Worm (Caenorhabditis elegans) whole organism, L1 larva: ENCODE measurements around the gene mdt-1.2.
A peak's percentile ranks its signal among the peaks of the same experiment; 100 is the strongest.

ENCODE experiments used
- C04F5.9 ChIP-seq: sonication (generic microtip); optimal IDR thresholded peaks from 2 replicates; lab custom pipeline; 2016; ENCODE audit warnings: missing genetic modification characterization, missing compliant biosample characterization
- C16A3.4 ChIP-seq: fragments of 150-350 bp; optimal IDR thresholded peaks from 2 replicates; lab custom pipeline; 2014; ENCODE audit warnings: missing biosample characterization, missing genetic modification characterization
- Y116A8C.19 ChIP-seq: sonication (generic microtip); optimal IDR thresholded peaks from 2 replicates; lab custom pipeline; 2016; ENCODE audit warnings: missing compliant biosample characterization, missing genetic modification characterization, borderline replicate concordance
- alr-1 ChIP-seq: fragments of 200-800 bp; sonication (Bioruptor generic); optimal IDR thresholded peaks from 2 replicates; lab custom pipeline; 2018; ENCODE audit warnings: borderline replicate concordance, mild to moderate bottlenecking, missing genetic modification characterization, missing compliant biosample characterization
- aly-2 ChIP-seq: fragments of 150-350 bp; optimal IDR thresholded peaks from 2 replicates; lab custom pipeline; 2014; ENCODE audit warnings: missing biosample characterization, missing genetic modification characterization
- blmp-1 ChIP-seq: fragments of 150-350 bp; optimal IDR thresholded peaks from 2 replicates; lab custom pipeline; 2014; ENCODE audit warnings: missing biosample characterization, missing genetic modification characterization
- ceh-82 ChIP-seq, 3 experiments: fragments of 150-350 bp in 1 of 3; sonication (generic microtip) in 2 of 3; optimal IDR thresholded peaks; 2 replicates each; lab custom pipeline; 2014 to 2017; ENCODE audit warnings: missing biosample characterization in 3 of 3, missing genetic modification characterization in 3 of 3
- ceh-88 ChIP-seq: fragments of 200-800 bp; sonication (Bioruptor generic); IDR thresholded peaks from 2 replicates; pipeline ENCODE4 v1.3.6; 2022; ENCODE audit warnings: missing genetic modification characterization, missing compliant biosample characterization
- ceh-90 ChIP-seq: sonication (generic microtip); optimal IDR thresholded peaks from 2 replicates; lab custom pipeline; 2016; ENCODE audit warnings: missing genetic modification characterization, missing compliant biosample characterization
- ces-1 ChIP-seq: fragments of 150-350 bp; optimal IDR thresholded peaks from 2 replicates; lab custom pipeline; 2014; ENCODE audit warnings: missing biosample characterization, missing genetic modification reagents, missing genetic modification characterization
- dsc-1 ChIP-seq: sonication (generic microtip); optimal IDR thresholded peaks from 2 replicates; lab custom pipeline; 2016; ENCODE audit warnings: mild to moderate bottlenecking, missing genetic modification characterization, missing compliant biosample characterization
- efl-1 ChIP-seq, 4 experiments: fragments of 150-350 bp; optimal IDR thresholded peaks in 3 of 4; peaks in 1 of 4; 1 replicate in 1 of 4; 2 replicates in 3 of 4; lab custom pipeline; 2014; ENCODE audit warnings: missing biosample characterization in 2 of 4, missing genetic modification characterization in 2 of 4, missing genetic modification reagents in 2 of 4
- elt-2 ChIP-seq: sonication (generic microtip); optimal IDR thresholded peaks from 2 replicates; lab custom pipeline; 2016; ENCODE audit warnings: missing genetic modification characterization, mild to moderate bottlenecking, inconsistent platforms, missing compliant biosample characterization, missing genetic modification reagents
- fkh-4 ChIP-seq: sonication (generic microtip); optimal IDR thresholded peaks from 2 replicates; lab custom pipeline; 2016; ENCODE audit warnings: missing compliant biosample characterization, missing genetic modification characterization, borderline replicate concordance
- fos-1 ChIP-seq: fragments of 150-350 bp; optimal IDR thresholded peaks from 2 replicates; lab custom pipeline; 2014; ENCODE audit warnings: missing biosample characterization, missing genetic modification characterization
- grh-1 ChIP-seq: fragments of 200-800 bp; sonication (Bioruptor generic); IDR thresholded peaks from 2 replicates; pipeline ENCODE4 v1.3.6; 2022; ENCODE audit warnings: missing genetic modification reagents, missing genetic modification characterization, missing compliant biosample characterization
- hlh-17 ChIP-seq: fragments of 200-800 bp; sonication (Bioruptor generic); optimal IDR thresholded peaks from 2 replicates; lab custom pipeline; 2018; ENCODE audit warnings: missing genetic modification characterization, mild to moderate bottlenecking, missing compliant biosample characterization, moderate library complexity, borderline replicate concordance
- irx-1 ChIP-seq: sonication (generic microtip); optimal IDR thresholded peaks from 2 replicates; lab custom pipeline; 2016; ENCODE audit warnings: missing genetic modification characterization, missing compliant biosample characterization
- jun-1 ChIP-seq: fragments of 150-350 bp; optimal IDR thresholded peaks from 2 replicates; lab custom pipeline; 2014; ENCODE audit warnings: missing biosample characterization, missing genetic modification reagents, missing genetic modification characterization
- lin-14 ChIP-seq: fragments of 200-800 bp; sonication (Bioruptor generic); optimal IDR thresholded peaks from 2 replicates; lab custom pipeline; 2018; ENCODE audit warnings: mild to moderate bottlenecking, missing genetic modification characterization, moderate library complexity, missing compliant biosample characterization
- lin-15B ChIP-seq: fragments of 150-350 bp; sonication (generic microtip); optimal IDR thresholded peaks from 3 replicates; lab custom pipeline; 2014; ENCODE audit warnings: missing biosample characterization, missing genetic modification characterization
- lin-35 ChIP-seq, 2 experiments: fragments of 150-350 bp; optimal IDR thresholded peaks; 2 replicates each; lab custom pipeline; 2014; ENCODE audit warnings: missing biosample characterization in 2 of 2, missing genetic modification characterization in 2 of 2, missing genetic modification reagents in 2 of 2
- lir-3 ChIP-seq: sonication (generic microtip); optimal IDR thresholded peaks from 2 replicates; lab custom pipeline; 2016; ENCODE audit warnings: mild to moderate bottlenecking, missing genetic modification characterization, moderate library complexity, missing compliant biosample characterization; ENCODE audit not compliant: poor library complexity
- lsy-2 ChIP-seq, 2 experiments: fragments of 150-350 bp; optimal IDR thresholded peaks; 2 replicates each; lab custom pipeline; 2014; ENCODE audit warnings: missing biosample characterization in 2 of 2, missing genetic modification characterization in 2 of 2
- nhr-11 ChIP-seq: fragments of 150-350 bp; optimal IDR thresholded peaks from 2 replicates; lab custom pipeline; 2014; ENCODE audit warnings: missing biosample characterization, missing genetic modification characterization
- nhr-12 ChIP-seq: sonication (generic microtip); optimal IDR thresholded peaks from 2 replicates; lab custom pipeline; 2017; ENCODE audit warnings: missing biosample characterization, missing genetic modification characterization
- nhr-237 ChIP-seq: fragments of 150-350 bp; optimal IDR thresholded peaks from 2 replicates; lab custom pipeline; 2014; ENCODE audit warnings: missing biosample characterization, missing genetic modification characterization
- nhr-71 ChIP-seq: sonication (generic microtip); optimal IDR thresholded peaks from 2 replicates; lab custom pipeline; 2016; ENCODE audit warnings: mild to moderate bottlenecking, missing genetic modification characterization, moderate library complexity, missing compliant biosample characterization
- nhr-85 ChIP-seq: sonication (generic microtip); peaks from one replicate; lab custom pipeline; 2016; ENCODE audit warnings: missing genetic modification characterization, inconsistent platforms, missing compliant biosample characterization
- nhr-90 ChIP-seq: sonication (generic microtip); optimal IDR thresholded peaks from 2 replicates; lab custom pipeline; 2016; ENCODE audit warnings: mild to moderate bottlenecking, missing genetic modification characterization, missing compliant biosample characterization; ENCODE audit not compliant: poor library complexity
- pag-3 ChIP-seq: sonication (generic microtip); optimal IDR thresholded peaks from 2 replicates; lab custom pipeline; 2017; ENCODE audit warnings: missing genetic modification characterization, mild to moderate bottlenecking, missing compliant biosample characterization, antibody characterized with exemption, borderline replicate concordance; ENCODE audit not compliant: insufficient read depth
- pax-3 ChIP-seq: fragments of 200-800 bp; sonication (Bioruptor generic); optimal IDR thresholded peaks from 2 replicates; lab custom pipeline; 2018; ENCODE audit warnings: mild to moderate bottlenecking, missing genetic modification characterization, moderate library complexity, missing compliant biosample characterization
- pqm-1 ChIP-seq: sonication (generic microtip); optimal IDR thresholded peaks from 3 replicates; lab custom pipeline; 2017; ENCODE audit warnings: missing biosample characterization, missing genetic modification characterization
- rnt-1 ChIP-seq: sonication (generic microtip); optimal IDR thresholded peaks from 2 replicates; lab custom pipeline; 2016; ENCODE audit warnings: mild to moderate bottlenecking, missing genetic modification characterization, moderate library complexity, missing compliant biosample characterization
- snpc-4 ChIP-seq: fragments of 150-350 bp; optimal IDR thresholded peaks from 2 replicates; lab custom pipeline; 2014; ENCODE audit warnings: missing biosample characterization, missing genetic modification characterization
- sox-4 ChIP-seq: sonication (generic microtip); optimal IDR thresholded peaks from 2 replicates; lab custom pipeline; 2016; ENCODE audit warnings: missing genetic modification characterization, missing compliant biosample characterization
- tbx-2 ChIP-seq: sonication (generic microtip); optimal IDR thresholded peaks from 2 replicates; lab custom pipeline; 2016; ENCODE audit warnings: missing genetic modification characterization, missing compliant biosample characterization
- tlp-1 ChIP-seq: fragments of 150-350 bp; optimal IDR thresholded peaks from 2 replicates; lab custom pipeline; 2014; ENCODE audit warnings: missing biosample characterization, missing genetic modification characterization
- unc-30 ChIP-seq: sonication (generic microtip); optimal IDR thresholded peaks from 2 replicates; lab custom pipeline; 2017; ENCODE audit warnings: missing biosample characterization, missing genetic modification characterization
- unc-98 ChIP-seq: fragments of 200-800 bp; sonication (Bioruptor generic); IDR thresholded peaks from 2 replicates; pipeline ENCODE4 v1.3.6; 2022; ENCODE audit warnings: missing genetic modification characterization, missing compliant biosample characterization
- xbp-1 ChIP-seq: sonication (generic microtip); optimal IDR thresholded peaks from 2 replicates; lab custom pipeline; 2016; ENCODE audit warnings: missing genetic modification characterization, missing compliant biosample characterization
- ztf-11 ChIP-seq, 2 experiments: sonication (generic microtip); optimal IDR thresholded peaks; 2 replicates each; lab custom pipeline; 2016 to 2017; ENCODE audit warnings: missing genetic modification characterization in 2 of 2, missing biosample characterization in 1 of 2, missing compliant biosample characterization in 1 of 2
- ztf-4 ChIP-seq: fragments of 150-350 bp; optimal IDR thresholded peaks from 2 replicates; lab custom pipeline; 2014; ENCODE audit warnings: missing biosample characterization, missing genetic modification characterization

mdt-1.2 gene

ce11 chrX:17140447-17140846 lies 10.9 kb upstream of the mdt-1.2 start:
- no peak for TF ChIP-seq ceh-82 (tag; optimal IDR thresholded peaks at IDR 0.05; lab: Kevin White, UChicago)
- no peak for TF ChIP-seq lin-15B (tag; lab: Kevin White, UChicago)
- no peak for TF ChIP-seq hlh-17 (GFP tag; lab: Kevin White, UChicago)
- TF ChIP-seq ceh-88 (GFP tag; lab: Robert Waterston, UW), result no peak
- TF ChIP-seq lir-3 (tag; lab: Kevin White, UChicago), result no peak
- peak; percentile 20 for TF ChIP-seq nhr-71 (tag; lab: Kevin White, UChicago)
- TF ChIP-seq rnt-1, result no peak
- no peak for TF ChIP-seq lsy-2 (tag; optimal IDR thresholded peaks at IDR 0.05; lab: Kevin White, UChicago)
- TF ChIP-seq nhr-90 (tag; lab: Kevin White, UChicago), result peak; percentile 3
- TF ChIP-seq tlp-1 (tag; lab: Kevin White, UChicago), result peak; percentile 20
- TF ChIP-seq elt-2 (tag; lab: Kevin White, UChicago), result peak; percentile 74
- TF ChIP-seq snpc-4 (tag; lab: Kevin White, UChicago), result no peak
- TF ChIP-seq ztf-4 (tag; lab: Kevin White, UChicago), result no peak
- peak; percentile 34 for TF ChIP-seq pqm-1 (tag; lab: Kevin White, UChicago)
- no peak for TF ChIP-seq grh-1
- no peak for TF ChIP-seq ztf-11 (tag; optimal IDR thresholded peaks at IDR 0.05; lab: Kevin White, UChicago)
- no peak for TF ChIP-seq tbx-2
- TF ChIP-seq pag-3, result no peak
- no peak for TF ChIP-seq nhr-12 (tag; lab: Kevin White, UChicago)
- no peak for TF ChIP-seq pax-3 (tag; lab: Kevin White, UChicago)
- no peak for TF ChIP-seq ces-1 (GFP tag; lab: Kevin White, UChicago)
- no peak for TF ChIP-seq nhr-11 (tag; lab: Kevin White, UChicago)

ce11 chrX:17146545-17146944 lies 4.8 kb upstream of the mdt-1.2 start:
- TF ChIP-seq elt-2 (tag; lab: Kevin White, UChicago), result peak; percentile 70
- no peak for TF ChIP-seq dsc-1
- TF ChIP-seq aly-2, result no peak
- no peak for TF ChIP-seq tbx-2
- no peak for TF ChIP-seq nhr-237
- no peak for TF ChIP-seq irx-1 (tag; lab: Kevin White, UChicago)
- no peak for TF ChIP-seq lir-3 (tag; lab: Kevin White, UChicago)
- no peak for TF ChIP-seq blmp-1 (tag; lab: Kevin White, UChicago)
- peak; percentile 72 for TF ChIP-seq pax-3 (tag; lab: Kevin White, UChicago)
- TF ChIP-seq lin-35 (GFP tag; optimal IDR thresholded peaks at IDR 0.05; lab: Kevin White, UChicago), result no peak
- TF ChIP-seq jun-1 (tag; lab: Kevin White, UChicago), result peak; percentile 21
- no peak for TF ChIP-seq grh-1
- TF ChIP-seq efl-1 (optimal IDR thresholded peaks at IDR 0.05; lab: Kevin White, UChicago), result no peak
- peak in 1 of 2 experiments; percentile 5 for TF ChIP-seq efl-1 (GFP tag; optimal IDR thresholded peaks at IDR 0.05 in 1 of 2; lab: Kevin White, UChicago)

- peak; percentile 36 for TF ChIP-seq lin-14 (GFP tag; lab: Kevin White, UChicago)
- TF ChIP-seq C16A3.4 (tag; lab: Kevin White, UChicago), result no peak
- TF ChIP-seq efl-1 (optimal IDR thresholded peaks at IDR 0.05; lab: Kevin White, UChicago), result no peak
- TF ChIP-seq efl-1 (GFP tag; optimal IDR thresholded peaks at IDR 0.05 in 1 of 2; lab: Kevin White, UChicago), result peak in 1 of 2 experiments; percentile 61
Measured at ce11 chrX:17149877-17150490, 1.3 kb upstream of the mdt-1.2 start, which contains the start of gene T23C6.4. Gene T23C6.4 (minus strand): TSS chrX:17149927.

- no peak for TF ChIP-seq fos-1 (tag; lab: Kevin White, UChicago)
- no peak for TF ChIP-seq C04F5.9 (tag; lab: Kevin White, UChicago)
- no peak for TF ChIP-seq sox-4
- no peak for TF ChIP-seq unc-98 (GFP tag; lab: Robert Waterston, UW)
- no peak for TF ChIP-seq Y116A8C.19
- no peak for TF ChIP-seq unc-30 (tag; lab: Kevin White, UChicago)
- no peak for TF ChIP-seq xbp-1
- no peak for TF ChIP-seq fkh-4 (tag; lab: Kevin White, UChicago)
- no peak for TF ChIP-seq pag-3
- TF ChIP-seq nhr-237, result no peak
- TF ChIP-seq ceh-90 (tag; lab: Kevin White, UChicago), result no peak
- no peak for TF ChIP-seq C16A3.4 (tag; lab: Kevin White, UChicago)
- TF ChIP-seq alr-1, result no peak
- no peak for TF ChIP-seq blmp-1 (tag; lab: Kevin White, UChicago)
- TF ChIP-seq lir-3 (tag; lab: Kevin White, UChicago), result no peak
- TF ChIP-seq nhr-85 (tag; lab: Kevin White, UChicago), result no peak
Measured at ce11 chrX:17157089-17157488, 5.8 kb downstream of the mdt-1.2 start.
